Worm (Caenorhabditis elegans) whole organism, mixed stage, embryonic: ENCODE results near the gene rpb-6.

Experiments used
- elt-1 ChIP-seq: sonication (generic microtip); optimal IDR thresholded peaks from 2 replicates; lab custom pipeline; 2017; ENCODE audit warnings: missing genetic modification characterization, mild to moderate bottlenecking, missing compliant biosample characterization, antibody characterized with exemption, moderate library complexity, borderline replicate concordance; ENCODE audit not compliant: insufficient read depth
- lin-13 ChIP-seq: fragments of 150-350 bp; optimal IDR thresholded peaks from 2 replicates; lab custom pipeline; 2014; ENCODE audit warnings: missing biosample characterization, missing genetic modification characterization
- lsy-2 ChIP-seq: fragments of 150-350 bp; optimal IDR thresholded peaks from 2 replicates; lab custom pipeline; 2014; ENCODE audit warnings: missing biosample characterization, missing genetic modification characterization
- mab-5 ChIP-seq: fragments of 150-350 bp; optimal IDR thresholded peaks from 2 replicates; lab custom pipeline; 2014; ENCODE audit warnings: missing biosample characterization, missing genetic modification characterization
- mls-2 ChIP-seq: sonication (generic microtip); optimal IDR thresholded peaks from 2 replicates; lab custom pipeline; 2016; ENCODE audit warnings: mild to moderate bottlenecking, missing genetic modification characterization, moderate library complexity, missing compliant biosample characterization
- nhr-12 ChIP-seq: fragments of 150-350 bp; optimal IDR thresholded peaks from 2 replicates; lab custom pipeline; 2014; ENCODE audit warnings: missing biosample characterization, missing genetic modification characterization
- nhr-2 ChIP-seq: fragments of 150-350 bp; optimal IDR thresholded peaks from 2 replicates; lab custom pipeline; 2014; ENCODE audit warnings: missing biosample characterization, missing genetic modification characterization
- nhr-28 ChIP-seq: fragments of 150-350 bp; optimal IDR thresholded peaks from 2 replicates; lab custom pipeline; 2014; ENCODE audit warnings: missing biosample characterization, missing genetic modification characterization
- pha-4 ChIP-seq: fragments of 150-350 bp; optimal IDR thresholded peaks from 2 replicates; lab custom pipeline; 2018; ENCODE audit warnings: missing biosample characterization, missing genetic modification reagents, missing genetic modification characterization
- unc-120 ChIP-seq: sonication (generic microtip); optimal IDR thresholded peaks from 2 replicates; lab custom pipeline; 2017; ENCODE audit warnings: missing genetic modification characterization, missing compliant biosample characterization; ENCODE audit not compliant: poor library complexity, severe bottlenecking
- unc-62 ChIP-seq: fragments of 150-350 bp; optimal IDR thresholded peaks from 2 replicates; lab custom pipeline; 2014; ENCODE audit warnings: missing biosample characterization, missing genetic modification reagents, missing genetic modification characterization
- zip-8 ChIP-seq: fragments of 150-350 bp; optimal IDR thresholded peaks from 2 replicates; lab custom pipeline; 2014; ENCODE audit warnings: missing biosample characterization, missing genetic modification characterization
- ztf-11 ChIP-seq: fragments of 150-350 bp; optimal IDR thresholded peaks from 2 replicates; lab custom pipeline; 2014; ENCODE audit warnings: missing biosample characterization, missing genetic modification characterization

ce11 chrII:10627086-10627485 is 47.9 kb downstream of the rpb-6 start:
- TF ChIP-seq nhr-28 (tag; lab: Kevin White, UChicago) (no peak), ztf-11 (tag; lab: Kevin White, UChicago) (no peak), lsy-2 (tag; lab: Kevin White, UChicago) (no peak), lin-13 (no peak), elt-1 (tag; lab: Kevin White, UChicago) (no peak), mls-2 (tag; lab: Kevin White, UChicago) (no peak), mab-5 (tag; lab: Kevin White, UChicago) (no peak), pha-4 (tag; lab: Kevin White, UChicago) (no peak), nhr-12 (no peak), unc-120 (tag; lab: Kevin White, UChicago) (no peak), unc-62 (no peak), nhr-2 (no peak), zip-8 (tag; lab: Kevin White, UChicago) (no peak)
